Fruit fly (Drosophila melanogaster) whole organism, pupa: ENCODE results near the gene RhoGAP15B.

ENCODE experiments used
- CG10348 ChIP-seq: fragments of 200-800 bp; sonication (Bioruptor generic); IDR thresholded peaks from 2 replicates; pipeline ENCODE4 v1.3.6; 2022; ENCODE audit warnings: missing biosample characterization, missing genetic modification characterization
- CG12605 ChIP-seq: fragments of 200-800 bp; sonication (Bioruptor generic); IDR thresholded peaks from 2 replicates; pipeline ENCODE4 v1.3.6; 2022; ENCODE audit warnings: missing biosample characterization, missing genetic modification characterization
- CG13204 ChIP-seq: fragments of 200-800 bp; sonication (Bioruptor generic); optimal IDR thresholded peaks from 2 replicates; lab custom pipeline; 2018; ENCODE audit warnings: missing biosample characterization, mild to moderate bottlenecking, missing genetic modification characterization, moderate library complexity
- CG14655 ChIP-seq: fragments of 200-800 bp; sonication (Bioruptor generic); optimal IDR thresholded peaks from 3 replicates; lab custom pipeline; 2017; ENCODE audit warnings: mild to moderate bottlenecking, missing biosample characterization, missing genetic modification reagents, missing genetic modification characterization
- CG15710 ChIP-seq: fragments of 200-800 bp; sonication (Bioruptor generic); optimal IDR thresholded peaks from 2 replicates; lab custom pipeline; 2018; ENCODE audit warnings: missing biosample characterization, mild to moderate bottlenecking, missing genetic modification characterization, moderate library complexity
- CG17806 ChIP-seq: fragments of 200-800 bp; sonication (Bioruptor generic); optimal IDR thresholded peaks from 2 replicates; lab custom pipeline; 2018; ENCODE audit warnings: missing biosample characterization, mild to moderate bottlenecking, missing genetic modification characterization, moderate library complexity
- CG32121 ChIP-seq: fragments of 200-800 bp; sonication (Bioruptor generic); IDR thresholded peaks from 2 replicates; pipeline ENCODE4 v1.3.6; 2022; ENCODE audit warnings: missing biosample characterization, missing genetic modification characterization
- CG34367 ChIP-seq: fragments of 200-800 bp; sonication (Bioruptor generic); optimal IDR thresholded peaks from 2 replicates; lab custom pipeline; 2018; ENCODE audit warnings: missing biosample characterization, mild to moderate bottlenecking, missing genetic modification characterization
- CG4496 ChIP-seq: fragments of 200-800 bp; sonication (Bioruptor generic); IDR thresholded peaks from 3 replicates; pipeline ENCODE4 v1.3.6; 2022; ENCODE audit warnings: missing biosample characterization, missing genetic modification characterization
- CG8159 ChIP-seq: fragments of 200-800 bp; sonication (Bioruptor generic); optimal IDR thresholded peaks from 3 replicates; lab custom pipeline; 2018; ENCODE audit warnings: missing biosample characterization, mild to moderate bottlenecking, missing genetic modification characterization, moderate library complexity
- CG8301 ChIP-seq: fragments of 200-800 bp; sonication (Bioruptor generic); optimal IDR thresholded peaks from 2 replicates; lab custom pipeline; 2018; ENCODE audit warnings: missing biosample characterization, mild to moderate bottlenecking, missing genetic modification characterization
- CG9948 ChIP-seq: fragments of 200-800 bp; sonication (Bioruptor generic); optimal IDR thresholded peaks from 2 replicates; lab custom pipeline; 2018; ENCODE audit warnings: missing biosample characterization, mild to moderate bottlenecking, missing genetic modification characterization, moderate library complexity
- D1 ChIP-seq: fragments of 200-800 bp; sonication (Bioruptor generic); optimal IDR thresholded peaks from 2 replicates; lab custom pipeline; 2018; ENCODE audit warnings: missing biosample characterization, mild to moderate bottlenecking, missing genetic modification characterization, moderate library complexity
- EcR ChIP-seq: fragments of 200-800 bp; sonication (Bioruptor generic); optimal IDR thresholded peaks from 3 replicates; lab custom pipeline; 2019; ENCODE audit warnings: missing biosample characterization, missing genetic modification characterization, mild to moderate bottlenecking, moderate library complexity, missing genetic modification reagents
- Ets98B ChIP-seq: fragments of 200-800 bp; sonication (Bioruptor generic); IDR thresholded peaks from 2 replicates; pipeline ENCODE4 v1.3.6; 2022; ENCODE audit warnings: missing biosample characterization, missing genetic modification characterization
- Pif1A ChIP-seq: fragments of 200-800 bp; sonication (Bioruptor generic); optimal IDR thresholded peaks from 3 replicates; lab custom pipeline; 2016; ENCODE audit warnings: missing biosample characterization, missing genetic modification characterization
- Pif1B ChIP-seq: fragments of 200-800 bp; sonication (Bioruptor generic); optimal IDR thresholded peaks from 3 replicates; lab custom pipeline; 2016; ENCODE audit warnings: missing biosample characterization, missing genetic modification characterization
- Snoo ChIP-seq: fragments of 200-800 bp; sonication (Bioruptor generic); optimal IDR thresholded peaks from 3 replicates; lab custom pipeline; 2017; ENCODE audit warnings: missing biosample characterization, mild to moderate bottlenecking, missing genetic modification characterization, inconsistent platforms
- fd96Ca ChIP-seq: fragments of 200-800 bp; sonication (Bioruptor generic); IDR thresholded peaks from 3 replicates; pipeline ENCODE4 v1.3.6; 2022; ENCODE audit warnings: missing biosample characterization, missing genetic modification characterization
- gl ChIP-seq: fragments of 200-800 bp; sonication (Bioruptor generic); optimal IDR thresholded peaks from 2 replicates; lab custom pipeline; 2018; ENCODE audit warnings: missing biosample characterization, mild to moderate bottlenecking, missing genetic modification characterization
- rn ChIP-seq: fragments of 200-800 bp; sonication (Bioruptor generic); IDR thresholded peaks from 2 replicates; pipeline ENCODE4 v1.3.6; 2022; ENCODE audit warnings: missing biosample characterization, missing genetic modification characterization

Gene RhoGAP15B

DNA sequence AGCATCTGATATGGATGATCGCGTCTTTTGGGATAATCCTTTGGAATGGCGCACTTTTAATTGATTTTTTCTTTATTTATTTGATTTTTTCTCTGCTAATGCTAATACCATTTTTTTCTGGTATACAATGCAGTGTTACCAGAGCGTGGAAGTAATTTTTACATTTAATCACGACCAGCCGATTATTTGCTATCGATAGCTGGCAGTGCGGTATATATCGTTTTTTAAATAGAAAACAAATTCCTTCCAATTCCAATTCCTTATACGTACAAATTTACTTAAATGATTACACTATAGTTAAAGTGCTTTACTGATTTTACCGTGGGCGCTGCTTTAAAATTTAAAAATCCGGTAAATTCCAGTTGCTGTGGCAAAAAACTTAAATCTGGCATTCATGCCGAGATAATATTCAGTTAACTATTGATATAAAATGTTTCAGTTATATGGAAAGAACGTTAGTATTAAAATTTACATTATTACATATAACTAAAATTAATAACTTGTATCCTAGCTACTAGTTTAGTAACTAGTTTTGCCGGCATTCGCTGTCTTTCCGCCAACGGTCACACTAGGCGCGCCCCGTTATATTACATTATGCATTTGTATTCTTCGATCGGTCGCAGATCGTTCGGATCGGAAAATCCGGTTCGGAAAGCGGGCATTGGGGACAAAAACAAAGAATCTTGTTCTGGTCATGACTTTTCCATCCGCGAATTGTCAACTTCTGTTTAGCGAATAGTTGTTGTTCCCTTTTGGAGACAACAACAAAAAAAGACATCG is at the start of gene RhoGAP15B, which contains the start of gene CG13001:
TSS of gene RhoGAP15B (plus strand) at position 556 of the 780 bp plus-strand sequence.
TSS of gene CG13001 (minus strand) at position 137 of the 780 bp plus-strand sequence.
- no peak for TF ChIP-seq CG13204 (GFP tag; lab: Kevin White, UChicago)
- no peak for TF ChIP-seq CG32121
- TF ChIP-seq CG10348 (GFP tag; lab: Robert Waterston, UW) = no peak
- TF ChIP-seq CG17806 (tag; lab: Kevin White, UChicago) = no peak
- no peak for TF ChIP-seq CG15710 (tag; lab: Kevin White, UChicago)
- TF ChIP-seq gl (tag; lab: Kevin White, UChicago) = peak; percentile 12

DNA sequence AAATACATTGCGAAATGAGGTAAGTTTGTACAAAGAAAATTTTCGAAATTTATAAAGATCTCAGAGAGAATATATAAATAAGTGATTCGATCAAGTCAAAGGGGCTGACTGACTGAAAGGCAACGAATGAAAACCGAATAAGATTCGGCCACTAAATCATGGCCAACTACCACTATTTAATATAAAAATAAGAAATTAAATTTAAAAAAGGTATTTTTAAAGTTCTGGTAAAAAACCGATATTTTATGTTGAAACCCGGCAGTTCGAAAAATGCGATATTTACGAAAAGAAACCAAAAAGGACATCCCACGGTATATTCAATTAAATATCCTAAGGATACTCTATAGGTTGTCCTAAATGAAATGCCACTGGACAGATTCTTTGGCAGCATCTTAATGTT is 46.0 kb upstream of the RhoGAP15B start, which contains the start of gene CG33252:
TSS of gene CG33252 (minus strand) at position 101 of the 400 bp plus-strand sequence.
- no peak for TF ChIP-seq CG10348 (GFP tag; lab: Robert Waterston, UW)
- no peak for TF ChIP-seq EcR (GFP tag; lab: Kevin White, UChicago)
- no peak for TF ChIP-seq rn
- no peak for TF ChIP-seq Pif1A (GFP tag; lab: Kevin White, UChicago)
- no peak for TF ChIP-seq CG17806 (tag; lab: Kevin White, UChicago)

DNA sequence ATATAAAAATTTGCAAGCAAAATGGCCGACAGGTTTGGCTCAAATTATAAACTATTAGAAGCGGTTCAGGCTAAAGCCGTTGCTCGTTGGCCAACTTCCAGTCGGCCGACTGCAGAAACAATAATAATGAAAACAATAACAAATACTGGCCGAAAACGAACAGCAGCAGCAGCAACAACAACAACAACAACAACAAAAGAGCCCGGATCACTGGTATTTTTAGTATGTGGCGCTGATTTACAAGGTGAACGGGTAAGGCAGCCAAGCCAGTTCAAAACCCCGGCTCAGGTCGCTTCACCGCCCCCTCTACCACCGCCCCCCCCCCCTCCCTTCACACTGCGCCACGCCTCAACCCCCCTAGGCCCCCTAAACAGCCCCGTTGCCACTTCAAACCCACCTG is 42.8 kb upstream of the RhoGAP15B start:
- TF ChIP-seq CG8159 = no peak
- TF ChIP-seq EcR (GFP tag; lab: Kevin White, UChicago) = peak; percentile 60
- 0 out of 2 replicates have a peak, but pooled peaks have one; percentile 1 for TF ChIP-seq CG32121
- no peak for TF ChIP-seq gl (tag; lab: Kevin White, UChicago)
- no peak for TF ChIP-seq fd96Ca (GFP tag; lab: Robert Waterston, UW)

DNA sequence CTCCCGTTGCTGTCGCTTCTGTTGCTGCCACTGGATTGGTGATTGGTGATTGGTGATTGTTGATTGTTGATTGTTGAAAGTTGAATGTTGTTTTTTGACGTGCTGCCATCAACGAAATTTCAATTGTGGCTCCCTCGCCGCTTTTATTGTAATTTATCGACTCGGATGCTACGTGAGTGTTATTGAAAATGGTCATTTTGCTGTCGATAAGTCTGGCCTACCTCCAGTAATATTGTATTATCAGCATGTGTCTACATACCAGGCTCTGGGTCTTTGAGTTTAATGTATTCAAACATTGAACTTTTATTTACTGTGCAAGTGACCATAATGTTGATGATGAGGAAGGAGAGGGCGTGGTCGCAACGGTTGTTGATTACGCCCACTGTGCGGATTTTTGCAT is 40.7 kb upstream of the RhoGAP15B start:
- no peak for TF ChIP-seq gl (tag; lab: Kevin White, UChicago)
- TF ChIP-seq CG10348 (GFP tag; lab: Robert Waterston, UW) = no peak
- no peak for TF ChIP-seq D1 (tag; lab: Kevin White, UChicago)
- no peak for TF ChIP-seq fd96Ca (GFP tag; lab: Robert Waterston, UW)
- no peak for TF ChIP-seq CG8159
- TF ChIP-seq CG4496 (GFP tag; lab: Robert Waterston, UW) = no peak
- TF ChIP-seq CG14655 (GFP tag; lab: Kevin White, UChicago) = no peak
- TF ChIP-seq CG15710 (tag; lab: Kevin White, UChicago) = no peak
- TF ChIP-seq Ets98B = no peak
- TF ChIP-seq rn = no peak
- no peak for TF ChIP-seq Pif1A (GFP tag; lab: Kevin White, UChicago)
- TF ChIP-seq CG17806 (tag; lab: Kevin White, UChicago) = no peak
- TF ChIP-seq Pif1B = no peak
- TF ChIP-seq CG9948 (tag; lab: Kevin White, UChicago) = no peak
- no peak for TF ChIP-seq CG13204 (GFP tag; lab: Kevin White, UChicago)

DNA sequence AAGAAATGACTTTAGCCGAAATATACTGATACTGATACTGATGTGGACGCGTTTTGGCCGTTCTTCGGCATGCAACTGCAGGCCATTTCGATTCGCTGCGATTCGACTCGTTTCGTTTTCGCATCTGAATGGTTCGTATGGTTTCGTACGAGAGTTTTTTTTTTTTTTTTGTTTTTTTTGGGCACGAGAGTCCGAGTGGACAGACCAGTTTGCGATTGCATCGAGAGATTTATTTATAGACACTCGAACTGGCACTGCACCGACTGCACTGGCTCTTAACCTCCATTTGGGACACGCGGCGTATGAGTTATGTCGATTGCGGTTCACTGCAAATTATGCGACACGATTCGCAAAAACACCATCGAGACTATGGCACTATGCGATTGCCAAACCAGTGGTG is 37.0 kb upstream of the RhoGAP15B start:
- TF ChIP-seq CG13204 (GFP tag; lab: Kevin White, UChicago) (no peak), CG14655 (GFP tag; lab: Kevin White, UChicago) (no peak), D1 (tag; lab: Kevin White, UChicago) (no peak), Ets98B (peak; percentile 66; the same call in 1 of the 2 replicates), EcR (GFP tag; lab: Kevin White, UChicago) (peak; percentile 33), CG8301 (tag; lab: Kevin White, UChicago) (no peak), CG15710 (tag; lab: Kevin White, UChicago) (no peak), CG32121 (peak; percentile 71), fd96Ca (GFP tag; lab: Robert Waterston, UW) (0 out of 3 replicates have a peak, but pooled peaks have one; percentile 43), CG12605 (GFP tag; lab: Robert Waterston, UW) (no peak; the same call in 1 of the 2 replicates), Snoo (tag; lab: Kevin White, UChicago) (no peak), gl (tag; lab: Kevin White, UChicago) (peak; percentile 29), Pif1B (peak; percentile 33), CG4496 (GFP tag; lab: Robert Waterston, UW) (peak; percentile 70), CG17806 (tag; lab: Kevin White, UChicago) (no peak), Pif1A (GFP tag; lab: Kevin White, UChicago) (peak; percentile 34), rn (no peak), CG34367 (no peak), CG10348 (GFP tag; lab: Robert Waterston, UW) (no peak), CG8159 (peak; percentile 12), CG9948 (tag; lab: Kevin White, UChicago) (no peak)

DNA sequence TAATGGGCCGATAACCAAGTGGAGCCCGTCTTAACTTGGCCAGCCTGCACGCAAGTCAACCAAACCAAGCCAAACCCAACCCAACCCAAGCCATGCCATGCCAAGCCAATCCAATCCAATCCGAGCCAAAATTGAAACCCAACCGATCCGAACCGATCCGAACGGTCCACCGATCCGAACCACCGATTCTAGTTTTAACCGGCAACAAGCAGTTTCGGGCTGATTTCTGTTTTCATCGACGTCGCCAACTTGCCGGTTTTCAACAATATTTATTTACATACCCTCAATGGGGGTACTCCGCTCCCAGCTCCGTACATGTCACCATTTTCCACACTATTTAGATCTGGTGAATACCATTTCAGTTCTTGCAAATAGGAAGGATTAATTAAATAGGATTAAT is 36.1 kb upstream of the RhoGAP15B start:
- TF ChIP-seq EcR (GFP tag; lab: Kevin White, UChicago) (no peak), Ets98B (0 out of 2 replicates have a peak, but pooled peaks have one; percentile 11), CG32121 (no peak), CG4496 (GFP tag; lab: Robert Waterston, UW) (0 out of 3 replicates have a peak, but pooled peaks have one; percentile 29), CG8301 (tag; lab: Kevin White, UChicago) (no peak), CG10348 (GFP tag; lab: Robert Waterston, UW) (no peak), rn (no peak), CG15710 (tag; lab: Kevin White, UChicago) (no peak)
